Worm (Caenorhabditis elegans): ENCODE results near the gene F46C8.8.

Gene F46C8.8

ce11 chrX:7554326-7554725, at the start of gene F46C8.8:
TSS of gene F46C8.8 (minus strand) at chrX:7554426.
- no peak for TF ChIP-seq W03F9.2 (tag; optimal IDR thresholded peaks at IDR 0.05)
- no peak for TF ChIP-seq him-1 (tag; optimal IDR thresholded peaks at IDR 0.05)

- TF ChIP-seq W03F9.2 (tag; optimal IDR thresholded peaks at IDR 0.05) (no peak), dao-5 (tag; optimal IDR thresholded peaks at IDR 0.05) (no peak), him-1 (tag; optimal IDR thresholded peaks at IDR 0.05) (no peak)
Measured at ce11 chrX:7596627-7597026, 42.4 kb upstream of the F46C8.8 start, which contains the start of gene C44E12.1. TSS of gene C44E12.1 (plus strand) at chrX:7596927.

ce11 chrX:7596029-7596428, 41.8 kb upstream of the F46C8.8 start:
- TF ChIP-seq dao-5 (tag; optimal IDR thresholded peaks at IDR 0.05) = no peak
- no peak for TF ChIP-seq W03F9.2 (tag; optimal IDR thresholded peaks at IDR 0.05)
- TF ChIP-seq him-1 (tag; optimal IDR thresholded peaks at IDR 0.05) = no peak

- TF ChIP-seq him-1 (tag; optimal IDR thresholded peaks at IDR 0.05) = no peak
- TF ChIP-seq dao-5 (tag; optimal IDR thresholded peaks at IDR 0.05) = no peak
- TF ChIP-seq W03F9.2 (tag; optimal IDR thresholded peaks at IDR 0.05) = no peak
Measured at ce11 chrX:7593931-7594544, 39.8 kb upstream of the F46C8.8 start.

ce11 chrX:7590756-7591155, 36.5 kb upstream of the F46C8.8 start:
- TF ChIP-seq him-1 (tag; optimal IDR thresholded peaks at IDR 0.05) = no peak
- no peak for TF ChIP-seq W03F9.2 (tag; optimal IDR thresholded peaks at IDR 0.05)
- TF ChIP-seq dao-5 (tag; optimal IDR thresholded peaks at IDR 0.05) = no peak

- TF ChIP-seq dao-5 (tag; optimal IDR thresholded peaks at IDR 0.05) (no peak), him-1 (tag; optimal IDR thresholded peaks at IDR 0.05) (no peak), W03F9.2 (tag; optimal IDR thresholded peaks at IDR 0.05) (no peak)
Measured at ce11 chrX:7587741-7588235, 33.6 kb upstream of the F46C8.8 start.

- TF ChIP-seq dao-5 (tag; optimal IDR thresholded peaks at IDR 0.05) (no peak), W03F9.2 (tag; optimal IDR thresholded peaks at IDR 0.05) (no peak), him-1 (tag; optimal IDR thresholded peaks at IDR 0.05) (no peak)
Measured at ce11 chrX:7586588-7586987, 32.4 kb upstream of the F46C8.8 start.

ce11 chrX:7585610-7586259, 31.5 kb upstream of the F46C8.8 start, which contains the start of gene adt-2:
TSS of gene adt-2 (plus strand) at chrX:7586209.
- TF ChIP-seq dao-5 (tag; optimal IDR thresholded peaks at IDR 0.05) (no peak), him-1 (tag; optimal IDR thresholded peaks at IDR 0.05) (no peak), W03F9.2 (tag; optimal IDR thresholded peaks at IDR 0.05) (no peak)

ce11 chrX:7583930-7584329, 29.7 kb upstream of the F46C8.8 start:
- no peak for TF ChIP-seq W03F9.2 (tag; optimal IDR thresholded peaks at IDR 0.05)
- TF ChIP-seq him-1 (tag; optimal IDR thresholded peaks at IDR 0.05) = no peak
- no peak for TF ChIP-seq dao-5 (tag; optimal IDR thresholded peaks at IDR 0.05)

ce11 chrX:7582223-7582622, 28.0 kb upstream of the F46C8.8 start:
- no peak for TF ChIP-seq him-1 (tag; optimal IDR thresholded peaks at IDR 0.05)
- no peak for TF ChIP-seq W03F9.2 (tag; optimal IDR thresholded peaks at IDR 0.05)
- no peak for TF ChIP-seq dao-5 (tag; optimal IDR thresholded peaks at IDR 0.05)

- TF ChIP-seq him-1 (tag; optimal IDR thresholded peaks at IDR 0.05) (no peak), dao-5 (tag; optimal IDR thresholded peaks at IDR 0.05) (no peak), W03F9.2 (tag; optimal IDR thresholded peaks at IDR 0.05) (no peak)
Measured at ce11 chrX:7578308-7578707, 24.1 kb upstream of the F46C8.8 start.

- no peak for TF ChIP-seq him-1 (tag; optimal IDR thresholded peaks at IDR 0.05)
- no peak for TF ChIP-seq W03F9.2 (tag; optimal IDR thresholded peaks at IDR 0.05)
- TF ChIP-seq dao-5 (tag; optimal IDR thresholded peaks at IDR 0.05) = no peak
Measured at ce11 chrX:7577458-7578158, 23.4 kb upstream of the F46C8.8 start.

- TF ChIP-seq dao-5 (tag; optimal IDR thresholded peaks at IDR 0.05) (no peak), W03F9.2 (tag; optimal IDR thresholded peaks at IDR 0.05) (no peak), him-1 (tag; optimal IDR thresholded peaks at IDR 0.05) (no peak)
Measured at ce11 chrX:7575939-7576338, 21.7 kb upstream of the F46C8.8 start.

- TF ChIP-seq him-1 (tag; optimal IDR thresholded peaks at IDR 0.05) (no peak), W03F9.2 (tag; optimal IDR thresholded peaks at IDR 0.05) (no peak), dao-5 (tag; optimal IDR thresholded peaks at IDR 0.05) (no peak)
Measured at ce11 chrX:7573629-7574028, 19.4 kb upstream of the F46C8.8 start.

- no peak for TF ChIP-seq dao-5 (tag; optimal IDR thresholded peaks at IDR 0.05)
Measured at ce11 chrX:7573572-7573628, 19.2 kb upstream of the F46C8.8 start, which contains the start of the genes unc-98 and F08C6.18. TSS of gene unc-98 (minus strand) at chrX:7573619. TSS of gene F08C6.18 (minus strand) at chrX:7573628.
